Worm (Caenorhabditis elegans): Measurements from ENCODE around the gene C53A5.2.

DNA sequence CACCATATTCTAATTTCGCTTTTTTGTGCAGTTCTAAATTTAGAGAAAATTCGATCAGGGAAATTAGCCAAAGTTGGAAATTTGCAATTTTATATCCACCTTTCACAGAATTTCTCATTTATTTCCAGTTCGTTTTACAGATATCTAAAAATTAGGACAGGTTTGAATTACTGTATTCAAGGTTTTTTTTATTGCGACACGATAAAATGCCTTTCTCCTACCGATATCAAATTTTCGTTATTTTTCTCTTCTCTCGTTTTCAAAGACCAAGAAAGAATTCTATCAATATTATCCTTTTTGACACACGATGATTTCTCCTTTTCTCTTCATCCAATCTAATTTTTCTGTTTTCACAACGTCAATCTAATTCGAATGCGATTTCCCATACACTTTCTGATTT is 23.6 kb upstream of the C53A5.2 start, which contains the start of gene C53A5.13:
- TF ChIP-seq egl-27 (tag; optimal IDR thresholded peaks at IDR 0.05), result no peak
- no peak for TF ChIP-seq nfya-1 (tag; optimal IDR thresholded peaks at IDR 0.05; ENCODE audit: insufficient read depth)
- TF ChIP-seq snpc-4 (tag; optimal IDR thresholded peaks at IDR 0.05), result no peak
- no peak for TF ChIP-seq nhr-77 (tag; optimal IDR thresholded peaks at IDR 0.05)
- no peak for TF ChIP-seq pha-4 (tag; optimal IDR thresholded peaks at IDR 0.05)
- TF ChIP-seq fos-1 (tag; optimal IDR thresholded peaks at IDR 0.05), result no peak
- no peak for TF ChIP-seq nhr-76 (tag; optimal IDR thresholded peaks at IDR 0.05)
- no peak for TF ChIP-seq lin-39 (tag; optimal IDR thresholded peaks at IDR 0.05)

Measured in whole organism, L3 larva.